Worm (Caenorhabditis elegans) whole organism, L1 larva: ENCODE results near the gene T14B4.19.

Source experiments
- C04F5.9 ChIP-seq: sonication (generic microtip); optimal IDR thresholded peaks from 2 replicates; lab custom pipeline; 2016; ENCODE audit warnings: missing genetic modification characterization, missing compliant biosample characterization
- Y116A8C.19 ChIP-seq: sonication (generic microtip); optimal IDR thresholded peaks from 2 replicates; lab custom pipeline; 2016; ENCODE audit warnings: missing compliant biosample characterization, missing genetic modification characterization, borderline replicate concordance
- alr-1 ChIP-seq: fragments of 200-800 bp; sonication (Bioruptor generic); optimal IDR thresholded peaks from 2 replicates; lab custom pipeline; 2018; ENCODE audit warnings: borderline replicate concordance, mild to moderate bottlenecking, missing genetic modification characterization, missing compliant biosample characterization
- blmp-1 ChIP-seq: fragments of 150-350 bp; optimal IDR thresholded peaks from 2 replicates; lab custom pipeline; 2014; ENCODE audit warnings: missing biosample characterization, missing genetic modification characterization
- ceh-82 ChIP-seq, 3 experiments: fragments of 150-350 bp in 1 of 3; sonication (generic microtip) in 2 of 3; optimal IDR thresholded peaks; 2 replicates each; lab custom pipeline; 2014 to 2017; ENCODE audit warnings: missing biosample characterization in 3 of 3, missing genetic modification characterization in 3 of 3
- ceh-90 ChIP-seq: sonication (generic microtip); optimal IDR thresholded peaks from 2 replicates; lab custom pipeline; 2016; ENCODE audit warnings: missing genetic modification characterization, missing compliant biosample characterization
- dsc-1 ChIP-seq: sonication (generic microtip); optimal IDR thresholded peaks from 2 replicates; lab custom pipeline; 2016; ENCODE audit warnings: mild to moderate bottlenecking, missing genetic modification characterization, missing compliant biosample characterization
- efl-1 ChIP-seq, 4 experiments: fragments of 150-350 bp; optimal IDR thresholded peaks in 3 of 4; peaks in 1 of 4; 1 replicate in 1 of 4; 2 replicates in 3 of 4; lab custom pipeline; 2014; ENCODE audit warnings: missing biosample characterization in 2 of 4, missing genetic modification characterization in 2 of 4, missing genetic modification reagents in 2 of 4
- egl-13 ChIP-seq: sonication (generic microtip); optimal IDR thresholded peaks from 2 replicates; lab custom pipeline; 2016; ENCODE audit warnings: missing genotype, missing genetic modification reagents, missing genetic modification characterization, missing compliant biosample characterization
- elt-2 ChIP-seq: sonication (generic microtip); optimal IDR thresholded peaks from 2 replicates; lab custom pipeline; 2016; ENCODE audit warnings: missing genetic modification characterization, mild to moderate bottlenecking, inconsistent platforms, missing compliant biosample characterization, missing genetic modification reagents
- fkh-10 ChIP-seq: sonication (generic microtip); optimal IDR thresholded peaks from 2 replicates; lab custom pipeline; 2017; ENCODE audit warnings: missing biosample characterization, missing genetic modification reagents, missing genetic modification characterization
- fos-1 ChIP-seq: fragments of 150-350 bp; optimal IDR thresholded peaks from 2 replicates; lab custom pipeline; 2014; ENCODE audit warnings: missing biosample characterization, missing genetic modification characterization
- grh-1 ChIP-seq: fragments of 200-800 bp; sonication (Bioruptor generic); IDR thresholded peaks from 2 replicates; pipeline ENCODE4 v1.3.6; 2022; ENCODE audit warnings: missing genetic modification reagents, missing genetic modification characterization, missing compliant biosample characterization
- hpl-2 ChIP-seq: fragments of 150-350 bp; optimal IDR thresholded peaks from 2 replicates; lab custom pipeline; 2014; ENCODE audit warnings: missing biosample characterization, missing genetic modification reagents, missing genetic modification characterization
- lin-14 ChIP-seq: fragments of 200-800 bp; sonication (Bioruptor generic); optimal IDR thresholded peaks from 2 replicates; lab custom pipeline; 2018; ENCODE audit warnings: mild to moderate bottlenecking, missing genetic modification characterization, moderate library complexity, missing compliant biosample characterization
- lin-39 ChIP-seq: fragments of 150-350 bp; optimal IDR thresholded peaks from 2 replicates; lab custom pipeline; 2014; ENCODE audit warnings: missing biosample characterization, missing genetic modification reagents, missing genetic modification characterization
- lsy-2 ChIP-seq, 2 experiments: fragments of 150-350 bp; optimal IDR thresholded peaks; 2 replicates each; lab custom pipeline; 2014; ENCODE audit warnings: missing biosample characterization in 2 of 2, missing genetic modification characterization in 2 of 2
- mep-1 ChIP-seq: fragments of 150-350 bp; optimal IDR thresholded peaks from 2 replicates; lab custom pipeline; 2014; ENCODE audit warnings: missing biosample characterization, missing genetic modification characterization
- nhr-19 ChIP-seq: fragments of 200-800 bp; sonication (Bioruptor generic); conservative IDR thresholded peaks from 2 replicates; pipeline ENCODE4 v1.3.6; 2022; ENCODE audit warnings: missing genetic modification characterization, missing compliant biosample characterization
- nhr-20 ChIP-seq: sonication (generic microtip); optimal IDR thresholded peaks from 2 replicates; lab custom pipeline; 2016; ENCODE audit warnings: mild to moderate bottlenecking, missing genetic modification characterization, missing compliant biosample characterization
- nhr-47 ChIP-seq: sonication (generic microtip); optimal IDR thresholded peaks from 2 replicates; lab custom pipeline; 2016; ENCODE audit warnings: mild to moderate bottlenecking, missing genetic modification characterization, moderate library complexity, missing compliant biosample characterization
- nhr-71 ChIP-seq: sonication (generic microtip); optimal IDR thresholded peaks from 2 replicates; lab custom pipeline; 2016; ENCODE audit warnings: mild to moderate bottlenecking, missing genetic modification characterization, moderate library complexity, missing compliant biosample characterization
- nhr-84 ChIP-seq: sonication (generic microtip); optimal IDR thresholded peaks from 2 replicates; lab custom pipeline; 2017; ENCODE audit warnings: missing biosample characterization, missing genetic modification characterization
- nhr-85 ChIP-seq: sonication (generic microtip); peaks from one replicate; lab custom pipeline; 2016; ENCODE audit warnings: missing genetic modification characterization, inconsistent platforms, missing compliant biosample characterization
- pax-3 ChIP-seq: fragments of 200-800 bp; sonication (Bioruptor generic); optimal IDR thresholded peaks from 2 replicates; lab custom pipeline; 2018; ENCODE audit warnings: mild to moderate bottlenecking, missing genetic modification characterization, moderate library complexity, missing compliant biosample characterization
- pqm-1 ChIP-seq: sonication (generic microtip); optimal IDR thresholded peaks from 3 replicates; lab custom pipeline; 2017; ENCODE audit warnings: missing biosample characterization, missing genetic modification characterization
- rnt-1 ChIP-seq: sonication (generic microtip); optimal IDR thresholded peaks from 2 replicates; lab custom pipeline; 2016; ENCODE audit warnings: mild to moderate bottlenecking, missing genetic modification characterization, moderate library complexity, missing compliant biosample characterization
- snu-23 ChIP-seq: sonication (generic microtip); optimal IDR thresholded peaks from 2 replicates; lab custom pipeline; 2016; ENCODE audit warnings: missing genetic modification characterization, missing compliant biosample characterization
- sup-37 ChIP-seq: fragments of 200-800 bp; sonication (Bioruptor generic); optimal IDR thresholded peaks from 2 replicates; lab custom pipeline; 2018; ENCODE audit warnings: mild to moderate bottlenecking, missing genetic modification characterization, missing compliant biosample characterization
- swsn-7 ChIP-seq: sonication (generic microtip); optimal IDR thresholded peaks from 2 replicates; lab custom pipeline; 2016; ENCODE audit warnings: missing genetic modification characterization, missing compliant biosample characterization
- tbx-2 ChIP-seq: sonication (generic microtip); optimal IDR thresholded peaks from 2 replicates; lab custom pipeline; 2016; ENCODE audit warnings: missing genetic modification characterization, missing compliant biosample characterization
- unc-130 ChIP-seq: fragments of 150-350 bp; optimal IDR thresholded peaks from 2 replicates; lab custom pipeline; 2017; ENCODE audit warnings: missing biosample characterization, missing genetic modification characterization, inconsistent platforms
- vab-15 ChIP-seq: sonication (generic microtip); optimal IDR thresholded peaks from 2 replicates; lab custom pipeline; 2017; ENCODE audit warnings: missing genotype, mild to moderate bottlenecking, missing genetic modification characterization, missing compliant biosample characterization
- zag-1 ChIP-seq: fragments of 150-350 bp; optimal IDR thresholded peaks from 2 replicates; lab custom pipeline; 2014; ENCODE audit warnings: missing biosample characterization, missing genetic modification characterization
- ztf-4 ChIP-seq: fragments of 150-350 bp; optimal IDR thresholded peaks from 2 replicates; lab custom pipeline; 2014; ENCODE audit warnings: missing biosample characterization, missing genetic modification characterization

Gene T14B4.19

DNA sequence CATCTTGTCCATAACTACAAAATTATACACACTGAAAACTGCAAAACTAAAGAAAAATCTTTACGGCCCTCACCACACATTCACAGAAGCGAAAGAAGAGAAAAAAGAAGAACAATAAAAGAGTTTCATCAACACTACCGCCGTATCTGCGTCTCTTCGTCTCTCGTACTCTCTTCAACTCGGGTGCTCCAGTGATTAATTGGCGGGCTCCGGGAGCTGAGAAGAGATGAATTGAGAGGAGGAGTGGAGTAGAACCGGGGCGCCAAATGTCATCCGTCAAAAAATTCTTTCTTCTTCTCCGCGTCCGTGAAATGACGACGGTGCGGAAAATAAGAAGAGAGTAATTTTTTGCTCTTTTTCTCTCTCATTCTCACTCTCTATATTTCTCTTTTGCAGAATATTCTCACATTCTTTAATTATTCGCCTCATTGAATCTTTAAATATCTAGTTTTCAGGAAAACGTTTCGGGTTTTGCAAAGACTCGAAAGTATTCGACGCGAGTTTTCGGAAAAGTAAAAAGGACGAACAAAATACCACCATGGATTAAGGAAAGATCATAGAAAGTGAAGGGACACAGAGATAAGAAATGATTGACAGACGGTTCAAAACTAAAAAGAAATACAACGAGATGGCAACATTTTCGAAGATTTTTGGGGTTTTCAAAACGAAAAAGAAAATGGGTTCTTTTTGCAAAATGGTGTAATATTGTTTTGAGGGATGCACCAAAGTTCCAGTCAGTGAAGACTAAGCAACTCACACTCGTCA is 5.1 kb downstream of the T14B4.19 start (continued):
- TF ChIP-seq ceh-82 (tag; optimal IDR thresholded peaks at IDR 0.05; lab: Kevin White, UChicago) (peak in 1 of 3 experiments; percentile 1), grh-1 (no peak), C04F5.9 (tag; lab: Kevin White, UChicago) (no peak), vab-15 (tag; lab: Kevin White, UChicago) (peak; percentile 15), ceh-90 (tag; lab: Kevin White, UChicago) (no peak), nhr-19 (GFP tag; lab: Robert Waterston, UW) (peak; percentile 40; the same call in 1 of the 2 replicates), zag-1 (tag; lab: Kevin White, UChicago) (no peak), hpl-2 (GFP tag; lab: Kevin White, UChicago) (no peak), swsn-7 (peak; percentile 20)

- peak; percentile 64 for TF ChIP-seq lin-14
- TF ChIP-seq nhr-47 (tag; lab: Kevin White, UChicago), result no peak
- TF ChIP-seq fkh-10 (GFP tag; lab: Kevin White, UChicago), result peak; percentile 39
- TF ChIP-seq alr-1 (tag; lab: Kevin White, UChicago), result no peak
- TF ChIP-seq tbx-2 (tag; lab: Kevin White, UChicago), result peak; percentile 21
Observed at ce11 chrII:6706552-6707091, 6.1 kb downstream of the T14B4.19 start.

DNA sequence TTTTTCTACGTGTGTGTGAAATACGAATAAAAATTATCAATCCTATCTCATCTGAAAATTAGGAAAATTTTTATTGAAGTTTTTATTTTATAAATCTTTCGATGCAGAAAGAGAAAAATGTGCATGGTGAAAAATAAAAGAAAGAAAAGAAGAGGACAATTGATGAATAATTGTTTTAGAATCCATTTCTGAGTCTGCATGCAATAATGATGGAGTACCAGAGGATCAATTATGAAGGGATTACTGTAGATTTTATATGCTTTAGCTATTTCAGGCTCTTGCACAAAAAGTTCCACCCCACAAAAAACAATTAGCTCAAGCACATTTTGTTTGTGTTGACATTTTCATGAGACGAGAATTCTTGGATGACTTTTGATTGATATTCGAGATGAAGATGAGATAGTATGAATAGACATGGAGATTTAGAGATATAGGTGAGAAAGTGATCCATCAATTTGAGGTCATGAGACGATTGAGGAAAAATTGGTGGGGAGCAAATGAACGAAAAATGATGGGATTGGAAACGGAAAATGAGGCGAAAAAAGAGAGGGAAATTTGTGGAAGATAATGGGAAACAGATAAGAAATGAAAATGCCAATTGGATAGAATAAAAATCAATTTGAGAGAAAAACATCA is 7.0 kb downstream of the T14B4.19 start, which contains the start of gene rpy-1:
Gene rpy-1 (minus strand): TSS at position 51 of the 636 bp plus-strand sequence.
- TF ChIP-seq lsy-2 (tag; optimal IDR thresholded peaks at IDR 0.05; lab: Kevin White, UChicago), result peak; percentile 36 to 51
- TF ChIP-seq nhr-84 (tag; lab: Kevin White, UChicago), result no peak
- no peak for TF ChIP-seq unc-130 (tag; lab: Kevin White, UChicago)
- peak; percentile 7 for TF ChIP-seq nhr-85 (tag; lab: Kevin White, UChicago)
- TF ChIP-seq efl-1 (optimal IDR thresholded peaks at IDR 0.05; lab: Kevin White, UChicago), result no peak
- peak in 1 of 2 experiments; percentile 41 for TF ChIP-seq efl-1 (GFP tag; optimal IDR thresholded peaks at IDR 0.05 in 1 of 2; lab: Kevin White, UChicago)
- TF ChIP-seq pax-3 (tag; lab: Kevin White, UChicago), result no peak
- TF ChIP-seq nhr-20 (tag; lab: Kevin White, UChicago), result peak; percentile 21
- TF ChIP-seq blmp-1 (tag; lab: Kevin White, UChicago), result peak; percentile 9
- TF ChIP-seq nhr-19 (GFP tag; lab: Robert Waterston, UW), result 0 out of 2 replicates have a peak, but pooled peaks have one; percentile 13
- TF ChIP-seq fos-1, result no peak
- peak; percentile 76 for TF ChIP-seq lin-14
- TF ChIP-seq ztf-4 (tag; lab: Kevin White, UChicago), result peak; percentile 22
- TF ChIP-seq dsc-1 (tag; lab: Kevin White, UChicago), result peak; percentile 58
- TF ChIP-seq rnt-1 (tag; lab: Kevin White, UChicago), result peak; percentile 60
- TF ChIP-seq lin-39 (tag; lab: Kevin White, UChicago), result peak; percentile 61
- no peak for TF ChIP-seq sup-37 (GFP tag; lab: Kevin White, UChicago)
- TF ChIP-seq snu-23 (GFP tag; lab: Kevin White, UChicago), result peak; percentile 36
- TF ChIP-seq egl-13 (tag; lab: Kevin White, UChicago), result no peak
- TF ChIP-seq nhr-71 (tag; lab: Kevin White, UChicago), result peak; percentile 68

ce11 chrII:6701497-6701896 is 11.2 kb downstream of the T14B4.19 start, which contains the start of gene C18H9.6:
TSS of gene C18H9.6 (minus strand) at chrII:6701625.
- TF ChIP-seq Y116A8C.19 (tag; lab: Kevin White, UChicago) (no peak), elt-2 (tag; lab: Kevin White, UChicago) (peak; percentile 86), pqm-1 (tag; lab: Kevin White, UChicago) (no peak), mep-1 (no peak), sup-37 (GFP tag; lab: Kevin White, UChicago) (no peak)
- TF ChIP-seq, all 84 proteins: peak for 1
